Fruit fly (Drosophila melanogaster): ENCODE measurements around the gene COX5A.

Gene COX5A

DNA sequence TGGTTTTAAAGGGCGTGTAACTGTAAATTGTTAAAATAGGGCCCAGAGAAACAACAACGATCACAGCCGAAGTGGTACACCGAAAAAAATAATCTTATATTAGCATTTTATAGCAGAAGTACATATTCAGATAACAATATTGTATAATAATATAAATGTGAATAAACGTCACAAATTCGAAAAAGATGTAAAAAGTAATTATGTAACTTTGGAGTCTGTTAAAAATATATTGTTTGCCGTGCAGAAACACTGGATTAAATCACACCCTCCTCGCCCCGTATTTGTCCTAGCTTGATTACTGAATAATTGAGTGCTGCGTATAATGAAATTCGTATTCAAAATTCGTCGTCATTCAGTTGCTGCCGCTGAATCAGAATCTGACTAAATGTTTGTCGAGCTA lies 36.0 kb downstream of the COX5A start (continued):
- TF ChIP-seq PHDP (tag; optimal IDR thresholded peaks at IDR 0.05): peak; percentile 38
- TF ChIP-seq CG14860 (GFP tag; IDR thresholded peaks at IDR 0.05; ENCODE audit: partially characterized antibody): no peak
- no peak for TF ChIP-seq kay (GFP tag; optimal IDR thresholded peaks at IDR 0.05)
- no peak for TF ChIP-seq Gug (GFP tag; IDR thresholded peaks at IDR 0.05)
- no peak for TF ChIP-seq CG1529 (GFP tag; optimal IDR thresholded peaks at IDR 0.05)
- TF ChIP-seq GATAe (GFP tag; conservative IDR thresholded peaks at IDR 0.05): no peak
- no peak for TF ChIP-seq CG12769 (tag; optimal IDR thresholded peaks at IDR 0.05)
- no peak for TF ChIP-seq CG1792 (GFP tag; optimal IDR thresholded peaks at IDR 0.05)
- TF ChIP-seq Hr39 (optimal IDR thresholded peaks at IDR 0.05): no peak
- TF ChIP-seq CG1024 (GFP tag; IDR thresholded peaks at IDR 0.05): no peak
- TF ChIP-seq mld (GFP tag; IDR thresholded peaks at IDR 0.05; ENCODE audit: partially characterized antibody): no peak
- TF ChIP-seq CG7963 (GFP tag; IDR thresholded peaks at IDR 0.05; ENCODE audit: partially characterized antibody): no peak
- TF ChIP-seq vvl (GFP tag; IDR thresholded peaks at IDR 0.05): 0 out of 2 replicates have a peak, but pooled peaks have one; percentile 68
- no peak for TF ChIP-seq caup (GFP tag; optimal IDR thresholded peaks at IDR 0.05; ENCODE audit: severe bottlenecking)
- TF ChIP-seq CG4282 (GFP tag; optimal IDR thresholded peaks at IDR 0.05): no peak
- peak; percentile 21 for TF ChIP-seq CG12942 (GFP tag; optimal IDR thresholded peaks at IDR 0.05)
- peak; percentile 34; the same call in 1 of the 2 replicates for TF ChIP-seq HLH3B (GFP tag; IDR thresholded peaks at IDR 0.05)
- TF ChIP-seq cg (GFP tag; optimal IDR thresholded peaks at IDR 0.05): no peak
- no peak for TF ChIP-seq Camta (GFP tag; optimal IDR thresholded peaks at IDR 0.05)
- TF ChIP-seq sug (tag; optimal IDR thresholded peaks at IDR 0.05): no peak
- TF ChIP-seq CG15514 (GFP tag; optimal IDR thresholded peaks at IDR 0.05): no peak
- no peak for TF ChIP-seq Poxn (GFP tag; IDR thresholded peaks at IDR 0.05)
- TF ChIP-seq Trl (optimal IDR thresholded peaks at IDR 0.05): no peak
- no peak for TF ChIP-seq Trl (GFP tag; optimal IDR thresholded peaks at IDR 0.05)
- no peak for TF ChIP-seq CG1832 (GFP tag; optimal IDR thresholded peaks at IDR 0.05)
- no peak for TF ChIP-seq Gsc (GFP tag; IDR thresholded peaks at IDR 0.05)
- TF ChIP-seq CG33557 (GFP tag; optimal IDR thresholded peaks at IDR 0.05): no peak
- TF ChIP-seq Xbp1 (GFP tag; optimal IDR thresholded peaks at IDR 0.05): peak; percentile 23
- no peak for TF ChIP-seq abd-A (tag; optimal IDR thresholded peaks at IDR 0.05)
- no peak for TF ChIP-seq CG3838 (GFP tag; optimal IDR thresholded peaks at IDR 0.05)
- TF ChIP-seq CG12391 (tag; optimal IDR thresholded peaks at IDR 0.05): peak; percentile 43
- no peak for TF ChIP-seq CG6654 (GFP tag; optimal IDR thresholded peaks at IDR 0.05)
- no peak for TF ChIP-seq ind (GFP tag; optimal IDR thresholded peaks at IDR 0.05)
- TF ChIP-seq CTCF (GFP tag; optimal IDR thresholded peaks at IDR 0.05): no peak
- TF ChIP-seq Oaz (GFP tag; IDR thresholded peaks at IDR 0.05): no peak
- TF ChIP-seq CG32532 (GFP tag; IDR thresholded peaks at IDR 0.05): peak; percentile 43; the same call in 1 of the 2 replicates
- TF ChIP-seq Nf-YA (GFP tag; IDR thresholded peaks at IDR 0.05): no peak
- no peak for TF ChIP-seq sna (GFP tag; IDR thresholded peaks at IDR 0.05; ENCODE audit: partially characterized antibody)
- no peak for TF ChIP-seq CG8281 (tag; optimal IDR thresholded peaks at IDR 0.05)
- TF ChIP-seq Eip74EF (GFP tag; optimal IDR thresholded peaks at IDR 0.05): no peak
- TF ChIP-seq Optix (GFP tag; IDR thresholded peaks at IDR 0.05): no peak
- no peak for TF ChIP-seq tin (GFP tag; optimal IDR thresholded peaks at IDR 0.05)
- TF ChIP-seq fd3F (GFP tag; optimal IDR thresholded peaks at IDR 0.05): no peak
- TF ChIP-seq HLHmδ (GFP tag; optimal IDR thresholded peaks at IDR 0.05): no peak
- TF ChIP-seq CG9215 (GFP tag; IDR thresholded peaks at IDR 0.05): no peak
- TF ChIP-seq CG14965 (GFP tag; optimal IDR thresholded peaks at IDR 0.05; ENCODE audit: borderline replicate concordance): no peak
- TF ChIP-seq CG13287 (GFP tag; IDR thresholded peaks at IDR 0.05; ENCODE audit: partially characterized antibody): no peak
- no peak for TF ChIP-seq Dp (GFP tag; optimal IDR thresholded peaks at IDR 0.05)
- TF ChIP-seq fd64A (GFP tag; optimal IDR thresholded peaks at IDR 0.05): no peak
- no peak for TF ChIP-seq gfzf (GFP tag; optimal IDR thresholded peaks at IDR 0.05)
- TF ChIP-seq en (GFP tag; optimal IDR thresholded peaks at IDR 0.05): no peak
- TF ChIP-seq YL-1 (GFP tag; optimal IDR thresholded peaks at IDR 0.05): no peak

Data from whole organism, embryonic.